Worm (Caenorhabditis elegans) whole organism, mixed stage, embryonic: Measurements from ENCODE around the gene sdz-37.
A peak's percentile ranks its signal among the peaks of the same experiment; 100 is the strongest.
"Not testable (repeated sequence)": the region's sequence is repeated elsewhere in the genome, so short reads cannot be mapped to it uniquely, and the experiment has no call there.

ENCODE experiments used
- M03D4.4 ChIP-seq: sonication (generic microtip); optimal IDR thresholded peaks from 2 replicates; lab custom pipeline; 2017; ENCODE audit warnings: mild to moderate bottlenecking, missing genetic modification characterization, missing compliant biosample characterization
- bed-3 ChIP-seq: fragments of 200-800 bp; sonication (Bioruptor generic); optimal IDR thresholded peaks from 3 replicates; lab custom pipeline; 2018; ENCODE audit warnings: mild to moderate bottlenecking, missing genetic modification characterization, moderate library complexity, missing compliant biosample characterization
- blmp-1 ChIP-seq: fragments of 150-350 bp; optimal IDR thresholded peaks from 2 replicates; lab custom pipeline; 2014; ENCODE audit warnings: missing biosample characterization, missing genetic modification characterization
- ceh-39 ChIP-seq: fragments of 150-350 bp; optimal IDR thresholded peaks from 2 replicates; lab custom pipeline; 2014; ENCODE audit warnings: missing biosample characterization, missing genetic modification characterization
- ceh-43 ChIP-seq: fragments of 200-800 bp; sonication (Bioruptor generic); optimal IDR thresholded peaks from 2 replicates; lab custom pipeline; 2018; ENCODE audit warnings: mild to moderate bottlenecking, missing genetic modification characterization, moderate library complexity, missing compliant biosample characterization
- ces-1 ChIP-seq: fragments of 150-350 bp; optimal IDR thresholded peaks from 2 replicates; lab custom pipeline; 2014; ENCODE audit warnings: missing biosample characterization, missing genetic modification reagents, missing genetic modification characterization
- cnd-1 ChIP-seq: fragments of 200-800 bp; sonication (Bioruptor generic); optimal IDR thresholded peaks from 2 replicates; lab custom pipeline; 2018; ENCODE audit warnings: mild to moderate bottlenecking, missing genetic modification characterization, missing compliant biosample characterization
- elt-1 ChIP-seq: sonication (generic microtip); optimal IDR thresholded peaks from 2 replicates; lab custom pipeline; 2017; ENCODE audit warnings: missing genetic modification characterization, mild to moderate bottlenecking, missing compliant biosample characterization, antibody characterized with exemption, moderate library complexity, borderline replicate concordance; ENCODE audit not compliant: insufficient read depth
- elt-3 ChIP-seq: fragments of 150-350 bp; optimal IDR thresholded peaks from 2 replicates; lab custom pipeline; 2014; ENCODE audit warnings: missing biosample characterization, missing genetic modification characterization
- flh-1 ChIP-seq: fragments of 200-800 bp; sonication (Bioruptor generic); optimal IDR thresholded peaks from 2 replicates; lab custom pipeline; 2018; ENCODE audit warnings: mild to moderate bottlenecking, missing genetic modification characterization, moderate library complexity, missing compliant biosample characterization
- ham-2 ChIP-seq: fragments of 200-800 bp; sonication (Bioruptor generic); optimal IDR thresholded peaks from 2 replicates; lab custom pipeline; 2018; ENCODE audit warnings: mild to moderate bottlenecking, missing genetic modification characterization, missing compliant biosample characterization
- hlh-1 ChIP-seq: fragments of 150-350 bp; optimal IDR thresholded peaks from 2 replicates; lab custom pipeline; 2014; ENCODE audit warnings: missing biosample characterization, missing genetic modification reagents, missing genetic modification characterization
- lin-32 ChIP-seq: fragments of 200-800 bp; sonication (Bioruptor generic); optimal IDR thresholded peaks from 2 replicates; lab custom pipeline; 2018; ENCODE audit warnings: mild to moderate bottlenecking, missing genetic modification characterization, missing compliant biosample characterization
- lsy-2 ChIP-seq: fragments of 150-350 bp; optimal IDR thresholded peaks from 2 replicates; lab custom pipeline; 2014; ENCODE audit warnings: missing biosample characterization, missing genetic modification characterization
- mab-5 ChIP-seq: fragments of 150-350 bp; optimal IDR thresholded peaks from 2 replicates; lab custom pipeline; 2014; ENCODE audit warnings: missing biosample characterization, missing genetic modification characterization
- mep-1 ChIP-seq: fragments of 150-350 bp; optimal IDR thresholded peaks from 2 replicates; lab custom pipeline; 2017; ENCODE audit warnings: missing biosample characterization, missing genetic modification reagents, missing genetic modification characterization, inconsistent platforms
- mls-2 ChIP-seq: sonication (generic microtip); optimal IDR thresholded peaks from 2 replicates; lab custom pipeline; 2016; ENCODE audit warnings: mild to moderate bottlenecking, missing genetic modification characterization, moderate library complexity, missing compliant biosample characterization
- nhr-2 ChIP-seq: fragments of 150-350 bp; optimal IDR thresholded peaks from 2 replicates; lab custom pipeline; 2014; ENCODE audit warnings: missing biosample characterization, missing genetic modification characterization
- nhr-237 ChIP-seq: fragments of 150-350 bp; optimal IDR thresholded peaks from 2 replicates; lab custom pipeline; 2014; ENCODE audit warnings: missing biosample characterization, missing genetic modification characterization
- nhr-28 ChIP-seq: fragments of 150-350 bp; optimal IDR thresholded peaks from 2 replicates; lab custom pipeline; 2014; ENCODE audit warnings: missing biosample characterization, missing genetic modification characterization
- nhr-76 ChIP-seq: sonication (generic microtip); optimal IDR thresholded peaks from 2 replicates; lab custom pipeline; 2017; ENCODE audit warnings: missing biosample characterization, missing genetic modification characterization
- pha-4 ChIP-seq: fragments of 150-350 bp; optimal IDR thresholded peaks from 2 replicates; lab custom pipeline; 2018; ENCODE audit warnings: missing biosample characterization, missing genetic modification reagents, missing genetic modification characterization
- snpc-4 ChIP-seq: fragments of 150-350 bp; optimal IDR thresholded peaks from 2 replicates; lab custom pipeline; 2014; ENCODE audit warnings: missing biosample characterization, missing genetic modification characterization
- sptf-1 ChIP-seq: sonication (generic microtip); optimal IDR thresholded peaks from 2 replicates; lab custom pipeline; 2017; ENCODE audit warnings: mild to moderate bottlenecking, missing genetic modification characterization, moderate library complexity, missing compliant biosample characterization
- tbx-8 ChIP-seq: fragments of 200-800 bp; sonication (Bioruptor generic); optimal IDR thresholded peaks from 2 replicates; lab custom pipeline; 2018; ENCODE audit warnings: mild to moderate bottlenecking, missing genetic modification characterization, moderate library complexity, missing compliant biosample characterization
- unc-62 ChIP-seq: fragments of 150-350 bp; optimal IDR thresholded peaks from 2 replicates; lab custom pipeline; 2014; ENCODE audit warnings: missing biosample characterization, missing genetic modification reagents, missing genetic modification characterization
- zip-8 ChIP-seq: fragments of 150-350 bp; optimal IDR thresholded peaks from 2 replicates; lab custom pipeline; 2014; ENCODE audit warnings: missing biosample characterization, missing genetic modification characterization
- ztf-11 ChIP-seq: fragments of 150-350 bp; optimal IDR thresholded peaks from 2 replicates; lab custom pipeline; 2014; ENCODE audit warnings: missing biosample characterization, missing genetic modification characterization

sdz-37 gene

ce11 chrII:10442846-10443245, 21.8 kb upstream of the sdz-37 start, which contains the start of gene ZK673.1:
TSS of gene ZK673.1 (plus strand) at chrII:10443146.
- not testable (repeated sequence) for TF ChIP-seq tbx-8; ceh-43 (GFP tag; lab: Kevin White, UChicago); M03D4.4 (tag; lab: Kevin White, UChicago)

- no peak for TF ChIP-seq blmp-1 (tag; lab: Kevin White, UChicago)
- no peak for TF ChIP-seq ceh-39
- no peak for TF ChIP-seq mab-5 (tag; lab: Kevin White, UChicago)
- TF ChIP-seq zip-8 (tag; lab: Kevin White, UChicago): no peak
- TF ChIP-seq unc-62 (GFP tag; lab: Kevin White, UChicago): no peak
These were observed 20.8 kb upstream of the sdz-37 start for ce11 chrII:10443898-10444297.

- TF ChIP-seq unc-62 (GFP tag; lab: Kevin White, UChicago): no peak
- TF ChIP-seq lsy-2 (tag; lab: Kevin White, UChicago): peak; percentile 77
- no peak for TF ChIP-seq nhr-237
These were observed 19.5 kb upstream of the sdz-37 start for ce11 chrII:10444971-10445707.

ce11 chrII:10445738-10446137, 18.9 kb upstream of the sdz-37 start:
- no peak for TF ChIP-seq bed-3 (GFP tag; lab: Kevin White, UChicago)
- no peak for TF ChIP-seq elt-1 (tag; lab: Kevin White, UChicago)
- TF ChIP-seq hlh-1 (tag; lab: Kevin White, UChicago): no peak
- TF ChIP-seq pha-4 (tag; lab: Kevin White, UChicago): no peak
- TF ChIP-seq nhr-2 (tag; lab: Kevin White, UChicago): no peak
- no peak for TF ChIP-seq ces-1 (GFP tag; lab: Kevin White, UChicago)
- TF ChIP-seq sptf-1 (tag; lab: Kevin White, UChicago): no peak
- no peak for TF ChIP-seq lin-32 (GFP tag; lab: Kevin White, UChicago)
- no peak for TF ChIP-seq snpc-4 (tag; lab: Kevin White, UChicago)
- no peak for TF ChIP-seq mab-5 (tag; lab: Kevin White, UChicago)

- TF ChIP-seq lsy-2 (tag; lab: Kevin White, UChicago): no peak
These were observed 18.4 kb upstream of the sdz-37 start for ce11 chrII:10446300-10446699.

ce11 chrII:10446814-10447213, 17.9 kb upstream of the sdz-37 start:
- TF ChIP-seq elt-3 (tag; lab: Kevin White, UChicago) (no peak), flh-1 (GFP tag; lab: Kevin White, UChicago) (no peak), mab-5 (tag; lab: Kevin White, UChicago) (no peak), ceh-43 (GFP tag; lab: Kevin White, UChicago) (no peak), tbx-8 (no peak), elt-1 (tag; lab: Kevin White, UChicago) (no peak), nhr-28 (tag; lab: Kevin White, UChicago) (no peak), mls-2 (tag; lab: Kevin White, UChicago) (no peak), cnd-1 (tag; lab: Kevin White, UChicago) (no peak), zip-8 (tag; lab: Kevin White, UChicago) (no peak), nhr-76 (tag; lab: Kevin White, UChicago) (no peak), ces-1 (GFP tag; lab: Kevin White, UChicago) (no peak), ztf-11 (tag; lab: Kevin White, UChicago) (no peak), hlh-1 (tag; lab: Kevin White, UChicago) (no peak), bed-3 (GFP tag; lab: Kevin White, UChicago) (no peak), ham-2 (GFP tag; lab: Kevin White, UChicago) (no peak), pha-4 (tag; lab: Kevin White, UChicago) (no peak), unc-62 (GFP tag; lab: Kevin White, UChicago) (no peak), ceh-39 (no peak), mep-1 (tag; lab: Kevin White, UChicago) (no peak)
- TF ChIP-seq, all 35 proteins: peak for 0
